Worm (Caenorhabditis elegans): ENCODE measurements around the gene K11D12.12.

DNA sequence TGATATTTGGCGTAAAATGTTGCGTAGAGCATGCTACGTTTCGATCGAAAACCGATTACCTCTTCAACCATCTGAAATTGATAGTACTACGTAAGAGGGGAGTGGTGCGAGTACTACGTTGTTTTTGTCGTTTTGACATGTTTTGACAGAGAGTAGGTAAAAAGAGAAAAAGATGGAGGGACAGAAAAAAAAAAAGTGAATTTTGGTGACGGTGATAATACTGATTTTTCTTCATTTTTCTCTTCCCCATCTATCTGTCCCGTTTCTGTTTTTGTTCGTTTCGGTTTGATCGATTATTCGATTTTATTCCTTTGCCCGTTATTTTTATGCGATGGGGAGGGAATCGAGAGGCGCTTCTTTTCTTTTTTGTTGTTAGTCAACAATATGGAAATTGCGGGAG, 11.1 kb upstream of the K11D12.12 start, which contains the start of gene K11D12.8:
- TF ChIP-seq ceh-79 (tag; optimal IDR thresholded peaks at IDR 0.05) (no peak), sea-2 (GFP tag; IDR thresholded peaks at IDR 0.05) (no peak), ztf-18 (tag; optimal IDR thresholded peaks at IDR 0.05) (no peak), lsl-1 (GFP tag; optimal IDR thresholded peaks at IDR 0.05) (no peak), snpc-3.4 (tag; optimal IDR thresholded peaks at IDR 0.05) (no peak), ceh-27 (GFP tag; optimal IDR thresholded peaks at IDR 0.05) (no peak), F57A8.1 (GFP tag; optimal IDR thresholded peaks at IDR 0.05) (no peak), snpc-4 (GFP tag; optimal IDR thresholded peaks at IDR 0.05) (no peak), snpc-4 (tag; optimal IDR thresholded peaks at IDR 0.05) (no peak), hsf-1 (GFP tag; IDR thresholded peaks at IDR 0.05) (no peak), sdz-38 (tag; optimal IDR thresholded peaks at IDR 0.05) (no peak), mel-28 (tag; optimal IDR thresholded peaks at IDR 0.05; ENCODE audit: borderline replicate concordance) (no peak), unc-62 (GFP tag; optimal IDR thresholded peaks at IDR 0.05) (no peak), ZK185.1 (tag; optimal IDR thresholded peaks at IDR 0.05; ENCODE audit: poor library complexity, severe bottlenecking) (no peak)

All from whole organism, young adult.